Worm (Caenorhabditis elegans) whole organism, L2 larva: ENCODE measurements around the gene fbxa-79.

Experiments
- C34F6.9 ChIP-seq: fragments of 150-350 bp; optimal IDR thresholded peaks from 2 replicates; lab custom pipeline; 2014; ENCODE audit warnings: missing biosample characterization, missing genetic modification characterization
- R02D3.7 ChIP-seq: fragments of 150-350 bp; optimal IDR thresholded peaks from 2 replicates; lab custom pipeline; 2014; ENCODE audit warnings: missing biosample characterization, missing genetic modification characterization
- Y55F3AM.14 ChIP-seq: fragments of 200-800 bp; sonication (Bioruptor generic); optimal IDR thresholded peaks from 2 replicates; lab custom pipeline; 2018; ENCODE audit warnings: mild to moderate bottlenecking, missing genetic modification characterization, missing compliant biosample characterization
- ZK546.5 ChIP-seq: sonication (generic microtip); optimal IDR thresholded peaks from 2 replicates; lab custom pipeline; 2017; ENCODE audit warnings: missing biosample characterization, missing genetic modification characterization
- aly-2 ChIP-seq: fragments of 150-350 bp; optimal IDR thresholded peaks from 2 replicates; lab custom pipeline; 2014; ENCODE audit warnings: missing biosample characterization, missing genetic modification characterization
- ceh-16 ChIP-seq: fragments of 150-350 bp; optimal IDR thresholded peaks from 2 replicates; lab custom pipeline; 2014; ENCODE audit warnings: missing biosample characterization, missing genetic modification characterization
- crh-2 ChIP-seq: sonication (generic microtip); optimal IDR thresholded peaks from 2 replicates; lab custom pipeline; 2017; ENCODE audit warnings: missing biosample characterization, missing genetic modification characterization
- dmd-4 ChIP-seq: sonication (generic microtip); optimal IDR thresholded peaks from 2 replicates; lab custom pipeline; 2017; ENCODE audit warnings: missing biosample characterization, missing genetic modification characterization
- fos-1 ChIP-seq: fragments of 150-350 bp; optimal IDR thresholded peaks from 2 replicates; lab custom pipeline; 2014; ENCODE audit warnings: missing biosample characterization, missing genetic modification characterization
- gmeb-1 ChIP-seq: fragments of 150-350 bp; optimal IDR thresholded peaks from 2 replicates; lab custom pipeline; 2014; ENCODE audit warnings: missing biosample characterization, missing genetic modification characterization
- lin-11 ChIP-seq: fragments of 150-350 bp; sonication (generic microtip); optimal IDR thresholded peaks from 2 replicates; lab custom pipeline; 2014; ENCODE audit warnings: missing biosample characterization, missing genetic modification characterization, inconsistent platforms, mixed read lengths
- lin-39 ChIP-seq: fragments of 150-350 bp; optimal IDR thresholded peaks from 2 replicates; lab custom pipeline; 2014; ENCODE audit warnings: missing biosample characterization, missing genetic modification reagents, missing genetic modification characterization
- mab-5 ChIP-seq: fragments of 150-350 bp; optimal IDR thresholded peaks from 2 replicates; lab custom pipeline; 2014; ENCODE audit warnings: missing biosample characterization, missing genetic modification characterization
- mdl-1 ChIP-seq, 2 experiments: fragments of 150-350 bp in 1 of 2; sonication (generic microtip) in 1 of 2; optimal IDR thresholded peaks; 2 replicates each; lab custom pipeline; 2017; ENCODE audit warnings: missing biosample characterization in 2 of 2, missing genetic modification characterization in 2 of 2
- nhr-10 ChIP-seq: sonication (generic microtip); optimal IDR thresholded peaks from 2 replicates; lab custom pipeline; 2017; ENCODE audit warnings: missing biosample characterization, missing genetic modification characterization
- nhr-11 ChIP-seq: fragments of 150-350 bp; optimal IDR thresholded peaks from 2 replicates; lab custom pipeline; 2014; ENCODE audit warnings: missing biosample characterization, missing genetic modification characterization
- nhr-12 ChIP-seq: fragments of 150-350 bp; optimal IDR thresholded peaks from 2 replicates; lab custom pipeline; 2014; ENCODE audit warnings: missing biosample characterization, missing genetic modification characterization
- nhr-23 ChIP-seq: fragments of 150-350 bp; optimal IDR thresholded peaks from 2 replicates; lab custom pipeline; 2014; ENCODE audit warnings: missing biosample characterization, missing genetic modification reagents, missing genetic modification characterization
- nhr-6 ChIP-seq: fragments of 150-350 bp; optimal IDR thresholded peaks from 2 replicates; lab custom pipeline; 2014; ENCODE audit warnings: missing biosample characterization, missing genetic modification characterization
- nhr-77 ChIP-seq: fragments of 150-350 bp; optimal IDR thresholded peaks from 2 replicates; lab custom pipeline; 2014; ENCODE audit warnings: missing biosample characterization, missing genetic modification characterization
- sem-4 ChIP-seq: fragments of 150-350 bp; optimal IDR thresholded peaks from 2 replicates; lab custom pipeline; 2014; ENCODE audit warnings: missing biosample characterization, missing genetic modification reagents, missing genetic modification characterization
- skn-1 ChIP-seq: sonication (generic microtip); optimal IDR thresholded peaks from 2 replicates; lab custom pipeline; 2017; ENCODE audit warnings: missing biosample characterization, missing genetic modification characterization
- sma-3 ChIP-seq: sonication (generic microtip); optimal IDR thresholded peaks from 2 replicates; lab custom pipeline; 2016; ENCODE audit warnings: missing genetic modification reagents, missing genetic modification characterization, missing compliant biosample characterization
- sma-9 ChIP-seq, 2 experiments: fragments of 150-350 bp in 1 of 2; sonication (generic microtip) in 1 of 2; optimal IDR thresholded peaks; 2 replicates each; lab custom pipeline; 2014 to 2016; ENCODE audit warnings: missing genetic modification characterization in 2 of 2, mild to moderate bottlenecking in 1 of 2, missing biosample characterization in 1 of 2, missing compliant biosample characterization in 1 of 2, missing genetic modification reagents in 1 of 2, moderate library complexity in 1 of 2
- snpc-4 ChIP-seq: fragments of 150-350 bp; optimal IDR thresholded peaks from 2 replicates; lab custom pipeline; 2014; ENCODE audit warnings: missing biosample characterization, missing genetic modification characterization
- unc-55 ChIP-seq: fragments of 150-350 bp; sonication (generic microtip); optimal IDR thresholded peaks from 3 replicates; lab custom pipeline; 2014; ENCODE audit warnings: missing biosample characterization, missing genetic modification reagents, missing genetic modification characterization
- unc-62 ChIP-seq: fragments of 150-350 bp; optimal IDR thresholded peaks from 2 replicates; lab custom pipeline; 2014; ENCODE audit warnings: missing biosample characterization, missing genetic modification reagents, missing genetic modification characterization
- zag-1 ChIP-seq: fragments of 150-350 bp; optimal IDR thresholded peaks from 2 replicates; lab custom pipeline; 2014; ENCODE audit warnings: missing biosample characterization, missing genetic modification characterization
- ztf-11 ChIP-seq: sonication (generic microtip); optimal IDR thresholded peaks from 2 replicates; lab custom pipeline; 2017; ENCODE audit warnings: missing biosample characterization, missing genetic modification characterization

The fbxa-79 gene

ce11 chrIII:1331894-1332293 is 23.8 kb upstream of the fbxa-79 start, which contains the start of gene Y82E9BL.19:
Gene Y82E9BL.19 (plus strand): TSS chrIII:1332016.
- no peak for TF ChIP-seq ZK546.5
- TF ChIP-seq fos-1 (tag; lab: Kevin White, UChicago): peak; percentile 60
- TF ChIP-seq, all 48 proteins: peak for 1

ce11 chrIII:1326490-1326889 is 18.4 kb upstream of the fbxa-79 start, which contains the start of gene Y82E9BL.18:
Gene Y82E9BL.18 (plus strand): TSS chrIII:1326790.
- TF ChIP-seq mdl-1 (tag; optimal IDR thresholded peaks at IDR 0.05; lab: Kevin White, UChicago) (no peak), snpc-4 (tag; lab: Kevin White, UChicago) (no peak), nhr-12 (tag; lab: Kevin White, UChicago) (no peak), mab-5 (tag; lab: Kevin White, UChicago) (no peak), lin-11 (tag; lab: Kevin White, UChicago) (no peak), nhr-11 (tag; lab: Kevin White, UChicago) (no peak), lin-39 (tag; lab: Kevin White, UChicago) (no peak), dmd-4 (tag; lab: Kevin White, UChicago) (no peak), nhr-6 (tag; lab: Kevin White, UChicago) (no peak), sma-3 (no peak), nhr-10 (tag; lab: Kevin White, UChicago) (no peak), sem-4 (tag; lab: Kevin White, UChicago) (no peak), ZK546.5 (no peak), R02D3.7 (tag; lab: Kevin White, UChicago) (no peak), ceh-16 (no peak), nhr-77 (no peak)

- TF ChIP-seq mdl-1 (tag; optimal IDR thresholded peaks at IDR 0.05; lab: Kevin White, UChicago) (no peak), snpc-4 (tag; lab: Kevin White, UChicago) (no peak), nhr-11 (tag; lab: Kevin White, UChicago) (no peak), ZK546.5 (no peak), C34F6.9 (no peak)
- TF ChIP-seq, all 48 proteins: peak for 0
These were observed 16.4 kb upstream of the fbxa-79 start, which contains the start of gene fbxa-14 for ce11 chrIII:1324513-1324912. Gene fbxa-14 (minus strand): TSS chrIII:1324613.

DNA sequence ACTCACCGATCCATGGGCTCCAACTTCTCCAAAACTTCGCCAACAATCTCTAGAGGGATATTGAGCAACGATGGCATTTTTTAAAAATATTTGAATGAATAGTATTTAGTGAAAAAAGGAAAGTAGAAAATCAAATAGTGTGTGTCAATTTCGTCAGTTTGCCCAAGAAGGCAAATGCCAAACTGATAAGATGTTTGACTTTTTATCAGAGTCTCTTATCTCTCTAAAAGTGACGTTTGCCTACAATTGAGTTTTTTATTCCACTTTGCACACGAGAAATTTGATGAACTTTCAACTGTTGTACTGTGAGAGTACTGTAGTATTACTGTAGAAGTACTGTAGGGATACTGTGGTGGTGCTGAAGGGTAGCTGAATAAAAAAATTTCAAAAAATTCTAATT is 15.5 kb upstream of the fbxa-79 start:
- TF ChIP-seq sma-9 (GFP tag; optimal IDR thresholded peaks at IDR 0.05; lab: Kevin White, UChicago) (peak; percentile 42), sma-9 (tag; optimal IDR thresholded peaks at IDR 0.05; lab: Kevin White, UChicago) (no peak), aly-2 (tag; lab: Kevin White, UChicago) (no peak), fos-1 (tag; lab: Kevin White, UChicago) (peak; percentile 89), crh-2 (tag; lab: Kevin White, UChicago) (peak; percentile 1), nhr-23 (no peak)

DNA sequence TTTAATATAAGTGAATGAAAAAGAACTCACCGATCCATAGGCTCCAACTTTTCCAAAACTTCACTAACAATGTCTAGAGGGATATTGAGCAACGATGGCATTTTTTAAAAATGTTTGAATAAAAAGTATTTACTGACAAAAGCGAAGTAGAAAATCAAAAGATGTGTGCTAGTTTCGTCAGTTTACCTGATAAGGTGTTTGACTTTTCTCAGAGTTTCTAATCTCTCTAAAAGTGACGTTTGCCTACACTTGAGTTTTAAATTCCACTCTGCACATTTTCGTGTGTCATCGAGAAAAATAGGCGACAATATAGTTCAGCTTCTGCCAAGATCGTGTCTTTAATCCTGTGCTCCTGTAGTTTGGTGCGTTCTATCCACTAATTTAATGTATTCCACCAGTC is 13.5 kb upstream of the fbxa-79 start, which contains the start of gene fbxa-15:
Gene fbxa-15, minus strand, starts transcription at position 101 of the 400 bp plus-strand sequence.
- TF ChIP-seq unc-62 (GFP tag; lab: Kevin White, UChicago) (no peak), zag-1 (tag; lab: Kevin White, UChicago) (no peak), fos-1 (tag; lab: Kevin White, UChicago) (peak; percentile 23), gmeb-1 (tag; lab: Kevin White, UChicago) (no peak)

ce11 chrIII:1315038-1315437 is 6.9 kb upstream of the fbxa-79 start, which contains the start of the genes fbxa-80 and fbxa-19:
Gene fbxa-80 (minus strand): TSS chrIII:1315210.
Gene fbxa-19 (plus strand): TSS chrIII:1315401.
- TF ChIP-seq skn-1 (tag; lab: Kevin White, UChicago) (no peak), fos-1 (tag; lab: Kevin White, UChicago) (peak; percentile 78)

ce11 chrIII:1314283-1314682 is 6.2 kb upstream of the fbxa-79 start:
- TF ChIP-seq unc-55 (GFP tag; lab: Kevin White, UChicago): no peak
- no peak for TF ChIP-seq ztf-11 (tag; lab: Kevin White, UChicago)
- no peak for TF ChIP-seq Y55F3AM.14
